Worm (Caenorhabditis elegans) whole organism, L3 larva: Measurements from ENCODE around the gene pges-2.

Experiments used
- R02D3.7 ChIP-seq: fragments of 150-350 bp; optimal IDR thresholded peaks from 2 replicates; lab custom pipeline; 2014; ENCODE audit warnings: missing biosample characterization, missing genetic modification characterization
- ZK546.5 ChIP-seq: sonication (generic microtip); optimal IDR thresholded peaks from 2 replicates; lab custom pipeline; 2017; ENCODE audit warnings: missing biosample characterization, missing genetic modification characterization
- aly-2 ChIP-seq: fragments of 150-350 bp; optimal IDR thresholded peaks from 2 replicates; lab custom pipeline; 2014; ENCODE audit warnings: missing biosample characterization, missing genetic modification characterization
- ama-1 ChIP-seq: fragments of 150-350 bp; optimal IDR thresholded peaks from 2 replicates; lab custom pipeline; 2018
- ceh-16 ChIP-seq: sonication (generic microtip); optimal IDR thresholded peaks from 2 replicates; lab custom pipeline; 2017; ENCODE audit warnings: missing biosample characterization, missing genetic modification characterization
- ceh-28 ChIP-seq: fragments of 150-350 bp; optimal IDR thresholded peaks from 2 replicates; lab custom pipeline; 2014; ENCODE audit warnings: missing biosample characterization, missing genetic modification reagents, missing genetic modification characterization
- ceh-82 ChIP-seq: fragments of 150-350 bp; optimal IDR thresholded peaks from 2 replicates; lab custom pipeline; 2014; ENCODE audit warnings: missing biosample characterization, missing genetic modification characterization
- ceh-9 ChIP-seq: sonication (generic microtip); optimal IDR thresholded peaks from 2 replicates; lab custom pipeline; 2018; ENCODE audit warnings: missing biosample characterization, missing genetic modification characterization
- daf-12 ChIP-seq: fragments of 150-350 bp; optimal IDR thresholded peaks from 2 replicates; lab custom pipeline; 2014; ENCODE audit warnings: missing biosample characterization, missing genetic modification reagents, missing genetic modification characterization
- egl-27 ChIP-seq: sonication (generic microtip); optimal IDR thresholded peaks from 4 replicates; lab custom pipeline; 2017; ENCODE audit warnings: missing biosample characterization, missing genetic modification reagents, missing genetic modification characterization
- egl-5 ChIP-seq: fragments of 150-350 bp; optimal IDR thresholded peaks from 2 replicates; lab custom pipeline; 2017; ENCODE audit warnings: missing biosample characterization, missing genetic modification reagents, missing genetic modification characterization, inconsistent platforms
- elt-2 ChIP-seq: sonication (generic microtip); optimal IDR thresholded peaks from 2 replicates; lab custom pipeline; 2016; ENCODE audit warnings: missing genetic modification reagents, mild to moderate bottlenecking, missing genetic modification characterization, missing compliant biosample characterization
- elt-3 ChIP-seq, 3 experiments: fragments of 150-350 bp in 1 of 3; sonication (generic microtip) in 2 of 3; optimal IDR thresholded peaks; 2 replicates in 2 of 3; 4 replicates in 1 of 3; lab custom pipeline; 2014 to 2017; ENCODE audit warnings: missing biosample characterization in 3 of 3, missing genetic modification characterization in 3 of 3
- eor-1 ChIP-seq, 2 experiments: fragments of 150-350 bp; optimal IDR thresholded peaks; 2 replicates each; lab custom pipeline; 2014 to 2018; ENCODE audit warnings: missing biosample characterization in 2 of 2, missing genetic modification characterization in 2 of 2
- fkh-10 ChIP-seq: sonication (generic microtip); optimal IDR thresholded peaks from 2 replicates; lab custom pipeline; 2017; ENCODE audit warnings: missing biosample characterization, missing genetic modification reagents, missing genetic modification characterization
- fkh-2 ChIP-seq: fragments of 150-350 bp; optimal IDR thresholded peaks from 2 replicates; lab custom pipeline; 2014; ENCODE audit warnings: missing biosample characterization, missing genetic modification reagents, missing genetic modification characterization
- fos-1 ChIP-seq: fragments of 150-350 bp; optimal IDR thresholded peaks from 2 replicates; lab custom pipeline; 2014; ENCODE audit warnings: missing biosample characterization, missing genetic modification characterization
- hmg-11 ChIP-seq: sonication (generic microtip); optimal IDR thresholded peaks from 2 replicates; lab custom pipeline; 2016; ENCODE audit warnings: missing genetic modification characterization, missing compliant biosample characterization
- jun-1 ChIP-seq: fragments of 150-350 bp; optimal IDR thresholded peaks from 2 replicates; lab custom pipeline; 2014; ENCODE audit warnings: missing biosample characterization, missing genetic modification reagents, missing genetic modification characterization
- lin-15B ChIP-seq: fragments of 150-350 bp; optimal IDR thresholded peaks from 2 replicates; lab custom pipeline; 2014; ENCODE audit warnings: missing biosample characterization, missing genetic modification characterization
- lin-39 ChIP-seq: fragments of 150-350 bp; optimal IDR thresholded peaks from 2 replicates; lab custom pipeline; 2018; ENCODE audit warnings: missing biosample characterization, missing genetic modification reagents, missing genetic modification characterization
- lsy-12 ChIP-seq: sonication (generic microtip); optimal IDR thresholded peaks from 2 replicates; lab custom pipeline; 2016; ENCODE audit warnings: mild to moderate bottlenecking, missing genetic modification characterization, missing compliant biosample characterization
- mdl-1 ChIP-seq: fragments of 150-350 bp; optimal IDR thresholded peaks from 2 replicates; lab custom pipeline; 2014; ENCODE audit warnings: missing biosample characterization, missing genetic modification characterization
- nfya-1 ChIP-seq: sonication (generic microtip); optimal IDR thresholded peaks from 2 replicates; lab custom pipeline; 2017; ENCODE audit warnings: missing genetic modification characterization, mild to moderate bottlenecking, missing compliant biosample characterization, antibody characterized with exemption, moderate library complexity; ENCODE audit not compliant: insufficient read depth
- nhr-11 ChIP-seq: fragments of 150-350 bp; optimal IDR thresholded peaks from 2 replicates; lab custom pipeline; 2014; ENCODE audit warnings: missing biosample characterization, missing genetic modification characterization
- nhr-12 ChIP-seq: fragments of 150-350 bp; optimal IDR thresholded peaks from 2 replicates; lab custom pipeline; 2014; ENCODE audit warnings: missing biosample characterization, missing genetic modification characterization
- nhr-23 ChIP-seq: fragments of 150-350 bp; optimal IDR thresholded peaks from 2 replicates; lab custom pipeline; 2014; ENCODE audit warnings: missing biosample characterization, missing genetic modification reagents, missing genetic modification characterization
- nhr-237 ChIP-seq: fragments of 150-350 bp; optimal IDR thresholded peaks from 2 replicates; lab custom pipeline; 2014; ENCODE audit warnings: missing biosample characterization, missing genetic modification characterization
- nhr-25 ChIP-seq: sonication (generic microtip); optimal IDR thresholded peaks from 2 replicates; lab custom pipeline; 2017; ENCODE audit warnings: missing biosample characterization, missing genetic modification characterization
- nhr-28 ChIP-seq: fragments of 150-350 bp; optimal IDR thresholded peaks from 2 replicates; lab custom pipeline; 2014; ENCODE audit warnings: missing biosample characterization, missing genetic modification characterization
- nhr-43 ChIP-seq: sonication (generic microtip); optimal IDR thresholded peaks from 2 replicates; lab custom pipeline; 2016; ENCODE audit warnings: mild to moderate bottlenecking, missing genetic modification characterization, missing compliant biosample characterization; ENCODE audit not compliant: poor library complexity, severe bottlenecking
- nhr-67 ChIP-seq: fragments of 150-350 bp; optimal IDR thresholded peaks from 2 replicates; lab custom pipeline; 2014; ENCODE audit warnings: missing biosample characterization, missing genetic modification characterization
- nhr-76 ChIP-seq: fragments of 150-350 bp; sonication (generic microtip); optimal IDR thresholded peaks from 5 replicates; lab custom pipeline; 2014; ENCODE audit warnings: missing biosample characterization, missing genetic modification characterization
- nhr-77 ChIP-seq: fragments of 150-350 bp; optimal IDR thresholded peaks from 2 replicates; lab custom pipeline; 2014; ENCODE audit warnings: missing biosample characterization, missing genetic modification characterization
- pha-4 ChIP-seq: fragments of 150-350 bp; optimal IDR thresholded peaks from 2 replicates; lab custom pipeline; 2014; ENCODE audit warnings: missing biosample characterization, missing genetic modification reagents, missing genetic modification characterization
- pqm-1 ChIP-seq: fragments of 150-350 bp; optimal IDR thresholded peaks from 2 replicates; lab custom pipeline; 2017; ENCODE audit warnings: missing biosample characterization, missing genetic modification characterization, inconsistent platforms
- sea-2 ChIP-seq: fragments of 150-350 bp; sonication (generic microtip); optimal IDR thresholded peaks from 4 replicates; lab custom pipeline; 2014; ENCODE audit warnings: missing biosample characterization, missing genetic modification reagents, missing genetic modification characterization
- skn-1 ChIP-seq: fragments of 150-350 bp; optimal IDR thresholded peaks from 2 replicates; lab custom pipeline; 2014; ENCODE audit warnings: missing biosample characterization, missing genetic modification characterization
- snpc-4 ChIP-seq: fragments of 150-350 bp; optimal IDR thresholded peaks from 2 replicates; lab custom pipeline; 2014; ENCODE audit warnings: missing biosample characterization, missing genetic modification characterization
- tbx-2 ChIP-seq: sonication (generic microtip); optimal IDR thresholded peaks from 2 replicates; lab custom pipeline; 2016; ENCODE audit warnings: mild to moderate bottlenecking, missing genetic modification characterization, missing compliant biosample characterization
- unc-39 ChIP-seq: sonication (generic microtip); optimal IDR thresholded peaks from 4 replicates; lab custom pipeline; 2017; ENCODE audit warnings: missing biosample characterization, missing genetic modification characterization
- unc-62 ChIP-seq: fragments of 150-350 bp; sonication (generic microtip); optimal IDR thresholded peaks from 4 replicates; lab custom pipeline; 2014; ENCODE audit warnings: missing biosample characterization, missing genetic modification reagents, missing genetic modification characterization
- ztf-11 ChIP-seq: fragments of 150-350 bp; optimal IDR thresholded peaks from 2 replicates; lab custom pipeline; 2014; ENCODE audit warnings: missing biosample characterization, missing genetic modification characterization
- ztf-4 ChIP-seq: fragments of 150-350 bp; optimal IDR thresholded peaks from 2 replicates; lab custom pipeline; 2014; ENCODE audit warnings: missing biosample characterization, missing genetic modification characterization

pges-2 gene

DNA sequence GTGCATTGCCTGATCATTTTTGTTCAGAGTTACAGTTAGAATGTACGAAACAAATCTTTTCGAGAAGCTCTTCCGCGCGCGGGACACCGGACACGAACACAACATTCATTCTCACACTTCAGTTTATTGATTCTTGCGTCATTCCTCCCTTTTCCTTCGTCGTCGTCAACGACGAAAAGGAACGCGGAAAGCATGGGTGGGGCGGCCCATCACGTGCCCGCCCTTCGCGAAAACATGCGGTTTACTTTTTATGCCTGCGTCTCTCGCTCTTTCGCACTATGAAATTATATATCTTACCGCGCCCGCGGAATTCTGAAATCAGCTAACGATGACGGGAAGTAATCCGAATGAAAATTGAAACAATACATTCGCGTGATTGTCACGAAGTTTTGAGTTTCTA lies 13.0 kb upstream of the pges-2 start (continued):
- peak; percentile 45 for TF ChIP-seq lsy-12 (tag; lab: Kevin White, UChicago)
- TF ChIP-seq nhr-28 (tag; lab: Kevin White, UChicago) = no peak
- TF ChIP-seq jun-1 (tag; lab: Kevin White, UChicago) = no peak
- TF ChIP-seq skn-1 (tag; lab: Kevin White, UChicago) = no peak
- TF ChIP-seq daf-12 (tag; lab: Kevin White, UChicago) = no peak
- no peak for TF ChIP-seq ZK546.5 (tag; lab: Kevin White, UChicago)
- no peak for TF ChIP-seq ceh-16 (tag; lab: Kevin White, UChicago)
- peak; percentile 82 for TF ChIP-seq egl-5 (tag; lab: Kevin White, UChicago)
- peak; percentile 54 for TF ChIP-seq nfya-1
- TF ChIP-seq pha-4 (tag; lab: Kevin White, UChicago) = peak; percentile 52
- TF ChIP-seq lin-15B (tag; lab: Kevin White, UChicago) = peak; percentile 7
- TF ChIP-seq lin-39 (tag; lab: Kevin White, UChicago) = peak; percentile 58
- TF ChIP-seq ceh-82 (tag; lab: Kevin White, UChicago) = no peak

ce11 chrIV:10374601-10375000 lies 7.0 kb upstream of the pges-2 start, which contains the start of gene mask-1:
TSS of gene mask-1 (plus strand) at chrIV:10374901.
- no peak for TF ChIP-seq nhr-67 (tag; lab: Kevin White, UChicago)
- TF ChIP-seq lin-39 (tag; lab: Kevin White, UChicago) = no peak
- no peak for TF ChIP-seq nhr-43
- no peak for TF ChIP-seq nhr-77 (tag; lab: Kevin White, UChicago)
- no peak for TF ChIP-seq pqm-1
- TF ChIP-seq nhr-23 (tag; lab: Kevin White, UChicago) = no peak
- TF ChIP-seq ceh-9 (tag; lab: Kevin White, UChicago) = no peak
- no peak for TF ChIP-seq eor-1 (tag; optimal IDR thresholded peaks at IDR 0.05; lab: Kevin White, UChicago)
- TF ChIP-seq ztf-4 = no peak
- TF ChIP-seq fkh-10 (GFP tag; lab: Kevin White, UChicago) = no peak
- no peak for TF ChIP-seq mdl-1
- TF ChIP-seq nhr-28 (tag; lab: Kevin White, UChicago) = no peak
- no peak for TF ChIP-seq tbx-2 (tag; lab: Kevin White, UChicago)

ce11 chrIV:10373772-10374288 lies 6.2 kb upstream of the pges-2 start, which contains the start of gene mpz-5:
TSS of gene mpz-5 (minus strand) at chrIV:10373822.
- TF ChIP-seq nhr-11 (no peak), fkh-2 (tag; lab: Kevin White, UChicago) (no peak), eor-1 (tag; optimal IDR thresholded peaks at IDR 0.05; lab: Kevin White, UChicago) (no peak), tbx-2 (tag; lab: Kevin White, UChicago) (peak; percentile 51), mdl-1 (no peak), nhr-23 (tag; lab: Kevin White, UChicago) (peak; percentile 77), ztf-4 (no peak), fos-1 (tag; lab: Kevin White, UChicago) (no peak), pqm-1 (peak; percentile 23), nhr-28 (tag; lab: Kevin White, UChicago) (no peak), unc-39 (tag; lab: Kevin White, UChicago) (no peak), nfya-1 (peak; percentile 72), nhr-12 (tag; lab: Kevin White, UChicago) (no peak), nhr-25 (tag; lab: Kevin White, UChicago) (peak; percentile 25), jun-1 (tag; lab: Kevin White, UChicago) (peak; percentile 19), nhr-76 (tag; lab: Kevin White, UChicago) (no peak), aly-2 (tag; lab: Kevin White, UChicago) (no peak), nhr-77 (tag; lab: Kevin White, UChicago) (peak; percentile 19), pha-4 (tag; lab: Kevin White, UChicago) (peak; percentile 86), skn-1 (tag; lab: Kevin White, UChicago) (no peak), elt-2 (tag; lab: Kevin White, UChicago) (peak; percentile 20), ztf-11 (tag; lab: Kevin White, UChicago) (no peak), nhr-237 (no peak), ceh-82 (tag; lab: Kevin White, UChicago) (no peak), elt-3 (tag; optimal IDR thresholded peaks at IDR 0.05; lab: Kevin White, UChicago) (no peak), hmg-11 (tag; lab: Kevin White, UChicago) (peak; percentile 78), unc-62 (no peak), lsy-12 (tag; lab: Kevin White, UChicago) (peak; percentile 42), lin-15B (tag; lab: Kevin White, UChicago) (peak; percentile 67), R02D3.7 (tag; lab: Kevin White, UChicago) (peak; percentile 13), ceh-9 (tag; lab: Kevin White, UChicago) (no peak), fkh-10 (GFP tag; lab: Kevin White, UChicago) (no peak), ceh-28 (peak; percentile 47), egl-5 (tag; lab: Kevin White, UChicago) (peak; percentile 91), egl-27 (tag; lab: Kevin White, UChicago) (no peak), snpc-4 (tag; lab: Kevin White, UChicago) (peak; percentile 60), ama-1 (lab: Kevin White, UChicago) (no peak), sea-2 (no peak), daf-12 (tag; lab: Kevin White, UChicago) (no peak)
